Worm (Caenorhabditis elegans): Measurements from ENCODE around the gene K11D12.7.

- TF ChIP-seq alr-1 (tag; optimal IDR thresholded peaks at IDR 0.05; ENCODE audit: borderline replicate concordance) (no peak), skn-1 (tag; optimal IDR thresholded peaks at IDR 0.05) (no peak), ces-1 (GFP tag; optimal IDR thresholded peaks at IDR 0.05) (no peak), mef-2 (tag; optimal IDR thresholded peaks at IDR 0.05) (no peak), mep-1 (tag; optimal IDR thresholded peaks at IDR 0.05) (no peak), nhr-28 (tag; optimal IDR thresholded peaks at IDR 0.05) (no peak), ama-1 (optimal IDR thresholded peaks at IDR 0.05) (no peak), nhr-90 (tag; optimal IDR thresholded peaks at IDR 0.05; ENCODE audit: poor library complexity) (no peak), irx-1 (tag; optimal IDR thresholded peaks at IDR 0.05) (no peak)
These were observed 41.1 kb downstream of the K11D12.7 start, which contains the start of gene ncx-9 for ce11 chrV:4995155-4995554.

All from whole organism, L1 larva.